Worm (Caenorhabditis elegans) whole organism, young adult: ENCODE results near the gene W03B1.3.

ENCODE experiments used
- B0019.2 ChIP-seq: fragments of 200-800 bp; sonication (Bioruptor generic); conservative IDR thresholded peaks from 2 replicates; pipeline ENCODE4 v1.3.6; 2022; ENCODE audit warnings: missing genetic modification reagents, missing genetic modification characterization, missing compliant biosample characterization
- B0336.3 ChIP-seq: fragments of 200-800 bp; sonication (Bioruptor generic); IDR thresholded peaks from 2 replicates; pipeline ENCODE4 v1.3.6; 2022; ENCODE audit warnings: missing genetic modification characterization, missing compliant biosample characterization
- F33H1.4 ChIP-seq: fragments of 200-800 bp; sonication (Bioruptor generic); IDR thresholded peaks from 2 replicates; pipeline ENCODE4 v1.3.6; 2022; ENCODE audit warnings: missing genetic modification reagents, missing genetic modification characterization, missing compliant biosample characterization
- F39B2.1 ChIP-seq: fragments of 200-800 bp; sonication (Bioruptor generic); IDR thresholded peaks from 2 replicates; pipeline ENCODE4 v1.3.6; 2022; ENCODE audit warnings: missing genetic modification reagents, missing genetic modification characterization, missing compliant biosample characterization
- F49E8.2 ChIP-seq: sonication (generic microtip); optimal IDR thresholded peaks from 3 replicates; lab custom pipeline; 2017; ENCODE audit warnings: missing genetic modification characterization, mild to moderate bottlenecking, missing compliant biosample characterization, antibody characterized with exemption, moderate library complexity; ENCODE audit not compliant: insufficient read depth
- F57A8.1 ChIP-seq: fragments of 200-800 bp; sonication (Bioruptor generic); optimal IDR thresholded peaks from 2 replicates; lab custom pipeline; 2018; ENCODE audit warnings: mild to moderate bottlenecking, missing genetic modification characterization, moderate library complexity, missing compliant biosample characterization
- K11D2.4 ChIP-seq: fragments of 200-800 bp; sonication (Bioruptor generic); IDR thresholded peaks from 2 replicates; pipeline ENCODE4 v1.3.6; 2022; ENCODE audit warnings: missing genetic modification reagents, missing genetic modification characterization, missing compliant biosample characterization
- T26A5.8 ChIP-seq: sonication (generic microtip); optimal IDR thresholded peaks from 2 replicates; lab custom pipeline; 2016; ENCODE audit warnings: missing genetic modification characterization, missing compliant biosample characterization
- Y53G8AR.9 ChIP-seq: fragments of 200-800 bp; sonication (Bioruptor generic); conservative IDR thresholded peaks from 2 replicates; pipeline ENCODE4 v1.3.6; 2022; ENCODE audit warnings: missing genetic modification reagents, missing genetic modification characterization, missing compliant biosample characterization
- Y95B8A.8 ChIP-seq: fragments of 200-800 bp; sonication (Bioruptor generic); IDR thresholded peaks from 2 replicates; pipeline ENCODE4 v1.3.6; 2022; ENCODE audit warnings: missing genetic modification reagents, missing genetic modification characterization, missing compliant biosample characterization
- ama-1 ChIP-seq, 3 experiments: fragments of 150-350 bp in 1 of 3; sonication (generic microtip) in 2 of 3; optimal IDR thresholded peaks; 2 replicates each; lab custom pipeline; 2014 to 2018; ENCODE audit warnings: missing biosample characterization in 2 of 3, missing genetic modification characterization in 2 of 3, missing genetic modification reagents in 2 of 3
- atf-7 ChIP-seq: sonication (generic microtip); optimal IDR thresholded peaks from 2 replicates; lab custom pipeline; 2017; ENCODE audit warnings: mild to moderate bottlenecking, missing genetic modification characterization, missing compliant biosample characterization
- athp-1 ChIP-seq: sonication (generic microtip); optimal IDR thresholded peaks from 2 replicates; lab custom pipeline; 2017; ENCODE audit warnings: mild to moderate bottlenecking, missing genetic modification characterization, missing compliant biosample characterization
- attf-6 ChIP-seq: fragments of 200-800 bp; sonication (Bioruptor generic); IDR thresholded peaks from 2 replicates; pipeline ENCODE4 v1.3.6; 2022; ENCODE audit warnings: missing genetic modification reagents, missing genetic modification characterization, missing compliant biosample characterization
- cebp-1 ChIP-seq, 2 experiments: fragments of 200-800 bp in 1 of 2; sonication (Bioruptor generic) in 1 of 2; sonication (generic microtip) in 1 of 2; IDR thresholded peaks in 1 of 2; optimal IDR thresholded peaks in 1 of 2; 2 replicates each; pipeline versions ENCODE4 v1.3.6 to Lab custom; 2017 to 2022; ENCODE audit warnings: missing compliant biosample characterization in 2 of 2, missing genetic modification characterization in 2 of 2, mild to moderate bottlenecking in 1 of 2, missing genetic modification reagents in 1 of 2, moderate library complexity in 1 of 2
- dpff-1 ChIP-seq: sonication (generic microtip); optimal IDR thresholded peaks from 2 replicates; lab custom pipeline; 2017; ENCODE audit warnings: mild to moderate bottlenecking, missing genetic modification characterization, missing compliant biosample characterization
- egrh-3 ChIP-seq: fragments of 200-800 bp; sonication (Bioruptor generic); IDR thresholded peaks from 2 replicates; pipeline ENCODE4 v1.3.6; 2022; ENCODE audit warnings: missing genetic modification reagents, missing genetic modification characterization, missing compliant biosample characterization
- ekl-4 ChIP-seq: fragments of 200-800 bp; sonication (Bioruptor generic); IDR thresholded peaks from 2 replicates; pipeline ENCODE4 v1.3.6; 2022; ENCODE audit warnings: missing genetic modification reagents, missing genetic modification characterization, missing compliant biosample characterization
- fkh-3 ChIP-seq: sonication (generic microtip); optimal IDR thresholded peaks from 2 replicates; lab custom pipeline; 2016; ENCODE audit warnings: mild to moderate bottlenecking, missing genetic modification characterization, missing compliant biosample characterization
- hsf-1 ChIP-seq: fragments of 200-800 bp; sonication (Bioruptor generic); IDR thresholded peaks from 2 replicates; pipeline ENCODE4 v1.3.6; 2022; ENCODE audit warnings: missing genetic modification reagents, missing genetic modification characterization, missing compliant biosample characterization
- lag-1 ChIP-seq: fragments of 200-800 bp; sonication (Bioruptor generic); IDR thresholded peaks from 2 replicates; pipeline ENCODE4 v1.3.6; 2022; ENCODE audit warnings: missing genetic modification reagents, missing genetic modification characterization, missing compliant biosample characterization
- lin-26 ChIP-seq: fragments of 200-800 bp; sonication (Bioruptor generic); IDR thresholded peaks from 2 replicates; pipeline ENCODE4 v1.3.6; 2022; ENCODE audit warnings: missing genetic modification reagents, missing genetic modification characterization, missing compliant biosample characterization
- lin-54 ChIP-seq: fragments of 200-800 bp; sonication (Bioruptor generic); optimal IDR thresholded peaks from 2 replicates; lab custom pipeline; 2018; ENCODE audit warnings: mild to moderate bottlenecking, missing genetic modification characterization, missing compliant biosample characterization
- lsl-1 ChIP-seq: fragments of 200-800 bp; sonication (Bioruptor generic); optimal IDR thresholded peaks from 2 replicates; lab custom pipeline; 2018; ENCODE audit warnings: mild to moderate bottlenecking, missing genetic modification characterization, moderate library complexity, missing compliant biosample characterization
- madf-10 ChIP-seq: sonication (generic microtip); optimal IDR thresholded peaks from 2 replicates; lab custom pipeline; 2016; ENCODE audit warnings: mild to moderate bottlenecking, missing genetic modification characterization, missing compliant biosample characterization
- madf-6 ChIP-seq: fragments of 200-800 bp; sonication (Bioruptor generic); IDR thresholded peaks from 2 replicates; pipeline ENCODE4 v1.3.6; 2022; ENCODE audit warnings: missing genetic modification reagents, missing genetic modification characterization, missing compliant biosample characterization
- mes-4 ChIP-seq: sonication (generic microtip); optimal IDR thresholded peaks from 2 replicates; lab custom pipeline; 2016; ENCODE audit warnings: missing genotype, missing genetic modification characterization, missing compliant biosample characterization
- mxl-1 ChIP-seq: sonication (generic microtip); optimal IDR thresholded peaks from 2 replicates; lab custom pipeline; 2016; ENCODE audit warnings: missing genetic modification characterization, missing compliant biosample characterization
- nfya-2 ChIP-seq: fragments of 200-800 bp; sonication (Bioruptor generic); IDR thresholded peaks from 2 replicates; pipeline ENCODE4 v1.3.6; 2022; ENCODE audit warnings: missing genetic modification reagents, missing genetic modification characterization, missing compliant biosample characterization
- nhr-179 ChIP-seq: sonication (generic microtip); optimal IDR thresholded peaks from 2 replicates; lab custom pipeline; 2016; ENCODE audit warnings: mild to moderate bottlenecking, missing genetic modification characterization, missing compliant biosample characterization
- pbrm-1 ChIP-seq: fragments of 200-800 bp; sonication (Bioruptor generic); IDR thresholded peaks from 2 replicates; pipeline ENCODE4 v1.3.6; 2022; ENCODE audit warnings: missing genetic modification reagents, missing genetic modification characterization, missing compliant biosample characterization
- snpc-1.1 ChIP-seq: sonication (generic microtip); optimal IDR thresholded peaks from 2 replicates; lab custom pipeline; 2017; ENCODE audit warnings: missing genetic modification characterization, mild to moderate bottlenecking, missing compliant biosample characterization, antibody characterized with exemption, moderate library complexity, missing genotype, missing genetic modification reagents; ENCODE audit not compliant: insufficient read depth
- snpc-3.4 ChIP-seq: sonication (generic microtip); optimal IDR thresholded peaks from 2 replicates; lab custom pipeline; 2017; ENCODE audit warnings: missing genetic modification characterization, mild to moderate bottlenecking, missing compliant biosample characterization, antibody characterized with exemption, moderate library complexity, missing genotype, missing genetic modification reagents
- tbx-9 ChIP-seq: sonication (generic microtip); optimal IDR thresholded peaks from 2 replicates; lab custom pipeline; 2016; ENCODE audit warnings: borderline replicate concordance, missing genetic modification characterization, inconsistent platforms, missing compliant biosample characterization
- unc-130 ChIP-seq: sonication (generic microtip); optimal IDR thresholded peaks from 2 replicates; lab custom pipeline; 2016; ENCODE audit warnings: missing genetic modification reagents, missing genetic modification characterization, missing compliant biosample characterization
- zim-3 ChIP-seq: sonication (generic microtip); optimal IDR thresholded peaks from 2 replicates; lab custom pipeline; 2017; ENCODE audit warnings: mild to moderate bottlenecking, missing genetic modification characterization, moderate library complexity, missing compliant biosample characterization

The W03B1.3 gene

ce11 chrIV:4318056-4318455, 18.0 kb downstream of the W03B1.3 start:
- TF ChIP-seq cebp-1 (GFP tag; IDR thresholded peaks at IDR 0.05; lab: Robert Waterston, UW) (peak; percentile 77), cebp-1 (tag; optimal IDR thresholded peaks at IDR 0.05; lab: Kevin White, UChicago) (peak; percentile 95), T26A5.8 (no peak)

DNA sequence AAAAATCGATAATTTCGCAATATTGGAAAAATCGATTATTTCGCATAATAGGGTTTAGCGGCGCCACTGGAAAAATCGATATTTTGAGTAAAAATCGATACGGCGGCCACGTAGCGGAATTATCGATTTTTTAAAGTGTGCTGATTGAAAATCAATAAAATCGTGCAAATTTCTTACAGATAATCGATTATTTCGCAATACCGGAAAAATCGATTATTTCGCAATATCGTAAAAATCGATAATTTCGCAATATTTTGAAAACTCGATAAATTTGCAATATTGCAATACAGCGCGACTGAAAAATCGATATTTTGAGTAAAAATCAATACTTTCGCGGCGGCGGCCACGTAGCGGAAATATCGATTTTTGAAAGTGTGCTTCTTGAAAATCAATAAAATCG, 18.4 kb downstream of the W03B1.3 start:
- TF ChIP-seq zim-3 (no peak), mes-4 (tag; lab: Kevin White, UChicago) (no peak), atf-7 (tag; lab: Kevin White, UChicago) (no peak), cebp-1 (GFP tag; IDR thresholded peaks at IDR 0.05; lab: Robert Waterston, UW) (peak; percentile 75), cebp-1 (tag; optimal IDR thresholded peaks at IDR 0.05; lab: Kevin White, UChicago) (peak; percentile 79), B0019.2 (GFP tag; lab: Robert Waterston, UW) (no peak)

DNA sequence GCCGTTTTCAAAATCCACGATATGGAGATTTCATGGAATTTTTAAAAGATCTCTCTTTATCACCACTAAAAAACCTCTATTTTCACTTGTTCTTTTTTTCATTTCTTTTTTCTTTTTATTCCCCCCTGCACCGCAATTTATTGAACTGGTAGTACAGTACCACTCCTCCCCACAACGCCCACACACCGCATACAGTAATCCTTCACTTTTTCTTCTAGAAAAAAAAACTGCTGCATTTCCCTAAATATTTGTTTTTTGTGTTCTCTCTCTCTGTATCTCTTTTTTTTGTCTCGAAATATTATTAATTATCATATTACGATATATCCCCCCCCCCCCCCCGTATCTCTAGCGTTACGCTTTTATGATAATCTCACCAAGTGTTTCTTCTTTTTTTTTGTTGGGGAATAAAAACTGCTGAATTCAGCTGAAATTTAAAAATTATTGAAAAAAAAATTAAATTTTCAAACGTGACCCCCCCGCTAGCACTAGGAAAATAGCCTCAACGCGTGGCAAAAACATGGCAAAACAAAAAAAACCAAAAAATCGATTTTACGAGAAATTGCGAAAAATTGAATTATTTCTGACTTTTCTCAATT, 19.1 kb downstream of the W03B1.3 start, which contains the start of gene Y24D9B.1:
Y24D9B.1 (plus strand) TSS at position 546 of the 596 bp plus-strand sequence.
- TF ChIP-seq mxl-1 (no peak), lin-26 (GFP tag; lab: Robert Waterston, UW) (peak; percentile 36; the same call in 1 of the 2 replicates), lag-1 (no peak), nfya-2 (GFP tag; lab: Robert Waterston, UW) (peak; percentile 63; the same call in 1 of the 2 replicates), F49E8.2 (tag; lab: Kevin White, UChicago) (peak; percentile 3), attf-6 (GFP tag; lab: Robert Waterston, UW) (peak; percentile 65), K11D2.4 (GFP tag; lab: Robert Waterston, UW) (no peak), Y53G8AR.9 (peak; percentile 70; the same call in 1 of the 2 replicates), F39B2.1 (GFP tag; lab: Robert Waterston, UW) (0 out of 2 replicates have a peak, but pooled peaks have one; percentile 10), unc-130 (GFP tag; lab: Kevin White, UChicago) (no peak), ekl-4 (peak; percentile 47; the same call in 1 of the 2 replicates), F57A8.1 (no peak), nhr-179 (tag; lab: Kevin White, UChicago) (no peak), madf-10 (tag; lab: Kevin White, UChicago) (no peak), B0336.3 (GFP tag; lab: Robert Waterston, UW) (0 out of 2 replicates have a peak, but pooled peaks have one; percentile 9), fkh-3 (tag; lab: Kevin White, UChicago) (no peak), athp-1 (tag; lab: Kevin White, UChicago) (no peak), snpc-1.1 (tag; lab: Kevin White, UChicago) (no peak), lsl-1 (GFP tag; lab: Kevin White, UChicago) (peak; percentile 8), snpc-3.4 (tag; lab: Kevin White, UChicago) (peak; percentile 8), tbx-9 (tag; lab: Kevin White, UChicago) (no peak), madf-6 (GFP tag; lab: Robert Waterston, UW) (peak; percentile 40; the same call in 1 of the 2 replicates), lin-54 (GFP tag; lab: Kevin White, UChicago) (peak; percentile 1), egrh-3 (no peak), hsf-1 (GFP tag; lab: Robert Waterston, UW) (0 out of 2 replicates have a peak, but pooled peaks have one; percentile 36), dpff-1 (tag; lab: Kevin White, UChicago) (peak; percentile 33), F33H1.4 (GFP tag; lab: Robert Waterston, UW) (peak; percentile 5; the same call in 1 of the 2 replicates), ama-1 (optimal IDR thresholded peaks at IDR 0.05; lab: Kevin White, UChicago) (no peak), ama-1 (GFP tag; optimal IDR thresholded peaks at IDR 0.05; lab: Kevin White, UChicago) (no peak), Y95B8A.8 (0 out of 2 replicates have a peak, but pooled peaks have one; percentile 34), pbrm-1 (GFP tag; lab: Robert Waterston, UW) (0 out of 2 replicates have a peak, but pooled peaks have one; percentile 30)
